Worm (Caenorhabditis elegans) whole organism, young adult: ENCODE results near the gene hlh-4.

Experiments
- B0019.2 ChIP-seq: fragments of 200-800 bp; sonication (Bioruptor generic); conservative IDR thresholded peaks from 2 replicates; pipeline ENCODE4 v1.3.6; 2022; ENCODE audit warnings: missing genetic modification reagents, missing genetic modification characterization, missing compliant biosample characterization
- B0035.1 ChIP-seq: sonication (generic microtip); optimal IDR thresholded peaks from 2 replicates; lab custom pipeline; 2016; ENCODE audit warnings: missing genetic modification characterization, mild to moderate bottlenecking, missing compliant biosample characterization, missing genotype, missing genetic modification reagents
- B0261.1 ChIP-seq: sonication (generic microtip); optimal IDR thresholded peaks from 2 replicates; lab custom pipeline; 2016; ENCODE audit warnings: mild to moderate bottlenecking, missing genetic modification characterization, moderate library complexity, missing compliant biosample characterization
- B0336.3 ChIP-seq: fragments of 200-800 bp; sonication (Bioruptor generic); IDR thresholded peaks from 2 replicates; pipeline ENCODE4 v1.3.6; 2022; ENCODE audit warnings: missing genetic modification characterization, missing compliant biosample characterization
- C06A6.2 ChIP-seq: fragments of 200-800 bp; sonication (Bioruptor generic); conservative IDR thresholded peaks from 2 replicates; pipeline ENCODE4 v1.3.6; 2022; ENCODE audit warnings: missing genetic modification characterization, missing compliant biosample characterization
- F10E7.11 ChIP-seq: sonication (generic microtip); optimal IDR thresholded peaks from 2 replicates; lab custom pipeline; 2017; ENCODE audit warnings: mild to moderate bottlenecking, missing genetic modification characterization, moderate library complexity, missing compliant biosample characterization
- F52B5.7 ChIP-seq: sonication (generic microtip); optimal IDR thresholded peaks from 2 replicates; lab custom pipeline; 2016; ENCODE audit warnings: mild to moderate bottlenecking, missing genetic modification characterization, missing compliant biosample characterization
- F55B11.4 ChIP-seq: sonication (generic microtip); optimal IDR thresholded peaks from 2 replicates; lab custom pipeline; 2016; ENCODE audit warnings: missing compliant biosample characterization, missing genetic modification characterization, borderline replicate concordance; ENCODE audit not compliant: insufficient read depth
- Y53G8AR.9 ChIP-seq: fragments of 200-800 bp; sonication (Bioruptor generic); conservative IDR thresholded peaks from 2 replicates; pipeline ENCODE4 v1.3.6; 2022; ENCODE audit warnings: missing genetic modification reagents, missing genetic modification characterization, missing compliant biosample characterization
- Y79H2A.3 ChIP-seq: fragments of 200-800 bp; sonication (Bioruptor generic); conservative IDR thresholded peaks from 2 replicates; pipeline ENCODE4 v1.3.6; 2022; ENCODE audit warnings: missing genetic modification reagents, missing genetic modification characterization, missing compliant biosample characterization
- Y95B8A.8 ChIP-seq: fragments of 200-800 bp; sonication (Bioruptor generic); IDR thresholded peaks from 2 replicates; pipeline ENCODE4 v1.3.6; 2022; ENCODE audit warnings: missing genetic modification reagents, missing genetic modification characterization, missing compliant biosample characterization
- ZK185.1 ChIP-seq: sonication (generic microtip); optimal IDR thresholded peaks from 2 replicates; lab custom pipeline; 2016; ENCODE audit warnings: mild to moderate bottlenecking, missing genetic modification characterization, missing compliant biosample characterization; ENCODE audit not compliant: poor library complexity, severe bottlenecking
- attf-3 ChIP-seq: fragments of 200-800 bp; sonication (Bioruptor generic); conservative IDR thresholded peaks from 2 replicates; pipeline ENCODE4 v1.3.6; 2022; ENCODE audit warnings: missing genetic modification reagents, missing genetic modification characterization, missing compliant biosample characterization
- attf-5 ChIP-seq: fragments of 200-800 bp; sonication (Bioruptor generic); optimal IDR thresholded peaks from 2 replicates; lab custom pipeline; 2018; ENCODE audit warnings: mild to moderate bottlenecking, missing genetic modification characterization, missing compliant biosample characterization
- ccch-3 ChIP-seq: fragments of 200-800 bp; sonication (Bioruptor generic); optimal IDR thresholded peaks from 2 replicates; lab custom pipeline; 2018; ENCODE audit warnings: mild to moderate bottlenecking, missing genetic modification characterization, missing compliant biosample characterization
- dpl-1 ChIP-seq: fragments of 150-350 bp; optimal IDR thresholded peaks from 2 replicates; lab custom pipeline; 2014; ENCODE audit warnings: missing biosample characterization, missing genetic modification reagents, missing genetic modification characterization
- egl-18 ChIP-seq: fragments of 200-800 bp; sonication (Bioruptor generic); IDR thresholded peaks from 2 replicates; pipeline ENCODE4 v1.3.6; 2022; ENCODE audit warnings: missing genetic modification reagents, missing genetic modification characterization, missing compliant biosample characterization
- gei-17 ChIP-seq: fragments of 200-800 bp; sonication (Bioruptor generic); optimal IDR thresholded peaks from 2 replicates; lab custom pipeline; 2018; ENCODE audit warnings: mild to moderate bottlenecking, missing genetic modification characterization, missing compliant biosample characterization
- hlh-12 ChIP-seq: sonication (generic microtip); optimal IDR thresholded peaks from 2 replicates; lab custom pipeline; 2016; ENCODE audit warnings: missing genetic modification characterization, missing compliant biosample characterization
- hmg-1.2 ChIP-seq: fragments of 200-800 bp; sonication (Bioruptor generic); IDR thresholded peaks from 2 replicates; pipeline ENCODE4 v1.3.6; 2022; ENCODE audit warnings: missing genetic modification reagents, missing genetic modification characterization, missing compliant biosample characterization
- hrde-1 ChIP-seq: sonication (generic microtip); optimal IDR thresholded peaks from 2 replicates; lab custom pipeline; 2016; ENCODE audit warnings: missing genetic modification characterization, mild to moderate bottlenecking, missing compliant biosample characterization, moderate library complexity, missing genotype, missing genetic modification reagents, borderline replicate concordance
- let-607 ChIP-seq, 2 experiments: fragments of 200-800 bp in 1 of 2; sonication (Bioruptor generic) in 1 of 2; sonication (generic microtip) in 1 of 2; optimal IDR thresholded peaks; 2 replicates each; lab custom pipeline; 2016 to 2018; ENCODE audit warnings: mild to moderate bottlenecking in 2 of 2, missing compliant biosample characterization in 2 of 2, missing genetic modification characterization in 2 of 2, moderate library complexity in 2 of 2, missing genotype in 1 of 2
- lin-40 ChIP-seq: sonication (generic microtip); optimal IDR thresholded peaks from 2 replicates; lab custom pipeline; 2016; ENCODE audit warnings: missing genetic modification characterization, mild to moderate bottlenecking, missing compliant biosample characterization, missing genotype, missing genetic modification reagents
- lin-54 ChIP-seq: fragments of 200-800 bp; sonication (Bioruptor generic); optimal IDR thresholded peaks from 2 replicates; lab custom pipeline; 2018; ENCODE audit warnings: mild to moderate bottlenecking, missing genetic modification characterization, missing compliant biosample characterization
- madf-6 ChIP-seq: fragments of 200-800 bp; sonication (Bioruptor generic); IDR thresholded peaks from 2 replicates; pipeline ENCODE4 v1.3.6; 2022; ENCODE audit warnings: missing genetic modification reagents, missing genetic modification characterization, missing compliant biosample characterization
- mcd-1 ChIP-seq: fragments of 200-800 bp; sonication (Bioruptor generic); IDR thresholded peaks from 2 replicates; pipeline ENCODE4 v1.3.6; 2022; ENCODE audit warnings: missing genetic modification reagents, missing genetic modification characterization, missing compliant biosample characterization
- mxl-1 ChIP-seq: sonication (generic microtip); optimal IDR thresholded peaks from 2 replicates; lab custom pipeline; 2016; ENCODE audit warnings: missing genetic modification characterization, missing compliant biosample characterization
- nfya-1 ChIP-seq: sonication (generic microtip); optimal IDR thresholded peaks from 2 replicates; lab custom pipeline; 2017; ENCODE audit warnings: antibody characterized with exemption, missing compliant biosample characterization, missing genetic modification characterization, borderline replicate concordance; ENCODE audit not compliant: insufficient read depth
- nfyb-1 ChIP-seq: fragments of 200-800 bp; sonication (Bioruptor generic); IDR thresholded peaks from 2 replicates; pipeline ENCODE4 v1.3.6; 2022; ENCODE audit warnings: missing genetic modification reagents, missing genetic modification characterization, missing compliant biosample characterization
- nhr-179 ChIP-seq: sonication (generic microtip); optimal IDR thresholded peaks from 2 replicates; lab custom pipeline; 2016; ENCODE audit warnings: mild to moderate bottlenecking, missing genetic modification characterization, missing compliant biosample characterization
- pbrm-1 ChIP-seq: fragments of 200-800 bp; sonication (Bioruptor generic); IDR thresholded peaks from 2 replicates; pipeline ENCODE4 v1.3.6; 2022; ENCODE audit warnings: missing genetic modification reagents, missing genetic modification characterization, missing compliant biosample characterization
- rec-8 ChIP-seq, 2 experiments: sonication (generic microtip); optimal IDR thresholded peaks; 2 replicates each; lab custom pipeline; 2016; ENCODE audit warnings: mild to moderate bottlenecking in 2 of 2, missing genetic modification characterization in 2 of 2, missing genetic modification reagents in 2 of 2, missing genotype in 2 of 2, missing biosample characterization in 1 of 2, missing compliant biosample characterization in 1 of 2, moderate library complexity in 1 of 2
- repo-1 ChIP-seq: sonication (generic microtip); optimal IDR thresholded peaks from 2 replicates; lab custom pipeline; 2017; ENCODE audit warnings: mild to moderate bottlenecking, missing genetic modification characterization, missing compliant biosample characterization
- rpc-1 ChIP-seq, 2 experiments: fragments of 150-350 bp in 1 of 2; sonication (generic microtip) in 1 of 2; optimal IDR thresholded peaks; 2 replicates each; lab custom pipeline; 2014 to 2018; ENCODE audit warnings: missing biosample characterization in 1 of 2, missing genetic modification characterization in 1 of 2, missing genetic modification reagents in 1 of 2, missing genotype in 1 of 2
- sea-2 ChIP-seq: fragments of 200-800 bp; sonication (Bioruptor generic); IDR thresholded peaks from 2 replicates; pipeline ENCODE4 v1.3.6; 2022; ENCODE audit warnings: missing genetic modification characterization, missing compliant biosample characterization
- snpc-3.4 ChIP-seq: sonication (generic microtip); optimal IDR thresholded peaks from 2 replicates; lab custom pipeline; 2017; ENCODE audit warnings: missing genetic modification characterization, mild to moderate bottlenecking, missing compliant biosample characterization, antibody characterized with exemption, moderate library complexity, missing genotype, missing genetic modification reagents
- tbx-9 ChIP-seq: sonication (generic microtip); optimal IDR thresholded peaks from 2 replicates; lab custom pipeline; 2016; ENCODE audit warnings: borderline replicate concordance, missing genetic modification characterization, inconsistent platforms, missing compliant biosample characterization
- unc-130 ChIP-seq: sonication (generic microtip); optimal IDR thresholded peaks from 2 replicates; lab custom pipeline; 2016; ENCODE audit warnings: missing genetic modification reagents, missing genetic modification characterization, missing compliant biosample characterization
- unc-62 ChIP-seq: fragments of 150-350 bp; optimal IDR thresholded peaks from 2 replicates; lab custom pipeline; 2014; ENCODE audit warnings: missing biosample characterization, missing genetic modification reagents, missing genetic modification characterization
- zfh-2 ChIP-seq: fragments of 200-800 bp; sonication (Bioruptor generic); conservative IDR thresholded peaks from 2 replicates; pipeline ENCODE4 v1.3.6; 2022; ENCODE audit warnings: missing genetic modification reagents, missing genetic modification characterization, missing compliant biosample characterization
- ztf-22 ChIP-seq: fragments of 200-800 bp; sonication (Bioruptor generic); optimal IDR thresholded peaks from 2 replicates; lab custom pipeline; 2018; ENCODE audit warnings: mild to moderate bottlenecking, missing genetic modification characterization, moderate library complexity, missing compliant biosample characterization
- ztf-25 ChIP-seq: fragments of 200-800 bp; sonication (Bioruptor generic); IDR thresholded peaks from 2 replicates; pipeline ENCODE4 v1.3.6; 2022; ENCODE audit warnings: missing genetic modification reagents, missing genetic modification characterization, missing compliant biosample characterization

hlh-4 gene

ce11 chrIII:9783133-9783590 is 44.3 kb upstream of the hlh-4 start (continued):
- peak; percentile 38 for TF ChIP-seq lin-40 (tag; lab: Kevin White, UChicago)
- TF ChIP-seq Y53G8AR.9 (GFP tag; lab: Robert Waterston, UW), result 0 out of 2 replicates have a peak, but pooled peaks have one; percentile 54
- TF ChIP-seq rpc-1 (optimal IDR thresholded peaks at IDR 0.05; lab: Kevin White, UChicago), result no peak
- no peak for TF ChIP-seq rpc-1 (tag; optimal IDR thresholded peaks at IDR 0.05; lab: Kevin White, UChicago)
- TF ChIP-seq ztf-25 (GFP tag; lab: Robert Waterston, UW), result no peak
- TF ChIP-seq tbx-9 (tag; lab: Kevin White, UChicago), result no peak
- no peak for TF ChIP-seq ztf-22 (GFP tag; lab: Kevin White, UChicago)
- no peak for TF ChIP-seq attf-3 (GFP tag; lab: Robert Waterston, UW)
- peak; percentile 7 for TF ChIP-seq B0035.1
- no peak for TF ChIP-seq dpl-1 (GFP tag; lab: Kevin White, UChicago)
- TF ChIP-seq nhr-179 (tag; lab: Kevin White, UChicago), result no peak
- TF ChIP-seq snpc-3.4 (tag; lab: Kevin White, UChicago), result no peak
- TF ChIP-seq let-607 (tag; optimal IDR thresholded peaks at IDR 0.05; lab: Kevin White, UChicago), result peak; percentile 21 to 35
- peak; percentile 42 for TF ChIP-seq madf-6 (GFP tag; lab: Robert Waterston, UW)
- TF ChIP-seq repo-1 (tag; lab: Kevin White, UChicago), result peak; percentile 81
- TF ChIP-seq zfh-2 (GFP tag; lab: Robert Waterston, UW), result no peak
- no peak for TF ChIP-seq nfya-1 (tag; lab: Kevin White, UChicago)
- TF ChIP-seq unc-62 (GFP tag; lab: Kevin White, UChicago), result no peak
- no peak for TF ChIP-seq B0261.1 (tag; lab: Kevin White, UChicago)
- TF ChIP-seq, all 124 proteins: peak for 29

- TF ChIP-seq dpl-1 (GFP tag; lab: Kevin White, UChicago) (no peak), unc-130 (GFP tag; lab: Kevin White, UChicago) (no peak), rec-8 (tag; optimal IDR thresholded peaks at IDR 0.05; lab: Kevin White, UChicago) (peak in 1 of 2 experiments; percentile 19), attf-5 (GFP tag; lab: Kevin White, UChicago) (no peak), hlh-12 (tag; lab: Kevin White, UChicago) (no peak)
Measured at ce11 chrIII:9782483-9783081, 43.7 kb upstream of the hlh-4 start, which contains the start of gene R10E11.6. TSS of gene R10E11.6 (plus strand) at chrIII:9783006.

ce11 chrIII:9782011-9782436 is 43.2 kb upstream of the hlh-4 start, which contains the start of gene vha-2:
TSS of gene vha-2 (plus strand) at chrIII:9782164.
- TF ChIP-seq hmg-1.2, result no peak; the same call in none of the 2 replicates
- TF ChIP-seq mxl-1 (tag; lab: Kevin White, UChicago), result no peak
- no peak for TF ChIP-seq B0019.2 (GFP tag; lab: Robert Waterston, UW)
- TF ChIP-seq zfh-2 (GFP tag; lab: Robert Waterston, UW), result peak; percentile 30; the same call in 1 of the 2 replicates
- TF ChIP-seq gei-17 (GFP tag; lab: Kevin White, UChicago), result no peak
- TF ChIP-seq F10E7.11 (tag; lab: Kevin White, UChicago), result no peak
- peak; percentile 75 for TF ChIP-seq pbrm-1 (GFP tag; lab: Robert Waterston, UW)
- peak; percentile 77 for TF ChIP-seq nfyb-1 (GFP tag; lab: Robert Waterston, UW)
- no peak for TF ChIP-seq Y79H2A.3 (GFP tag; lab: Robert Waterston, UW)
- no peak for TF ChIP-seq egl-18
- TF ChIP-seq mcd-1 (GFP tag; lab: Robert Waterston, UW), result peak; percentile 62
- no peak for TF ChIP-seq ccch-3 (GFP tag; lab: Kevin White, UChicago)
- TF ChIP-seq F52B5.7 (tag; lab: Kevin White, UChicago), result peak; percentile 53
- peak; percentile 54; the same call in 1 of the 2 replicates for TF ChIP-seq Y95B8A.8 (GFP tag; lab: Robert Waterston, UW)
- TF ChIP-seq repo-1 (tag; lab: Kevin White, UChicago), result peak; percentile 62
- no peak for TF ChIP-seq sea-2 (GFP tag; lab: Robert Waterston, UW)
- TF ChIP-seq C06A6.2 (GFP tag; lab: Robert Waterston, UW), result no peak
- TF ChIP-seq ZK185.1, result peak; percentile 37
- TF ChIP-seq F55B11.4 (tag; lab: Kevin White, UChicago), result no peak
- TF ChIP-seq hrde-1 (tag; lab: Kevin White, UChicago), result peak; percentile 79
- no peak for TF ChIP-seq ztf-25 (GFP tag; lab: Robert Waterston, UW)
- TF ChIP-seq lin-54 (GFP tag; lab: Kevin White, UChicago), result peak; percentile 3
- TF ChIP-seq unc-62 (GFP tag; lab: Kevin White, UChicago), result no peak
- peak; percentile 92 for TF ChIP-seq B0336.3 (GFP tag; lab: Robert Waterston, UW)
- no peak for TF ChIP-seq lin-40 (tag; lab: Kevin White, UChicago)
